Fruit fly (Drosophila melanogaster): ENCODE data around the gene CG32037.

The CG32037 gene

dm6 chr3L:9468261-9468890 lies 23.6 kb downstream of the CG32037 start (continued):
- TF ChIP-seq CG7987 (GFP tag; optimal IDR thresholded peaks at IDR 0.05) (no peak), CG12769 (tag; optimal IDR thresholded peaks at IDR 0.05) (peak; percentile 27), nom (GFP tag; optimal IDR thresholded peaks at IDR 0.05) (no peak), CHES-1-like (GFP tag; optimal IDR thresholded peaks at IDR 0.05) (no peak), vfl (GFP tag; optimal IDR thresholded peaks at IDR 0.05) (no peak), ttk (GFP tag; IDR thresholded peaks at IDR 0.05) (no peak), Xbp1 (GFP tag; optimal IDR thresholded peaks at IDR 0.05) (peak; percentile 26), zen (tag; optimal IDR thresholded peaks at IDR 0.05) (no peak), CG3065 (GFP tag; optimal IDR thresholded peaks at IDR 0.05) (no peak), CG32532 (GFP tag; IDR thresholded peaks at IDR 0.05) (no peak; the same call in 1 of the 2 replicates), CG12219 (GFP tag; optimal IDR thresholded peaks at IDR 0.05) (no peak), peb (GFP tag; IDR thresholded peaks at IDR 0.05) (no peak), HLHmδ (GFP tag; optimal IDR thresholded peaks at IDR 0.05) (no peak), CG17802 (tag; optimal IDR thresholded peaks at IDR 0.05) (no peak), zfh1 (GFP tag; IDR thresholded peaks at IDR 0.05) (no peak), lola (GFP tag; optimal IDR thresholded peaks at IDR 0.05) (no peak), CG17912 (GFP tag; optimal IDR thresholded peaks at IDR 0.05) (no peak), D (optimal IDR thresholded peaks at IDR 0.05) (no peak), D (GFP tag; optimal IDR thresholded peaks at IDR 0.05) (peak; percentile 34), CG9609 (GFP tag; optimal IDR thresholded peaks at IDR 0.05) (peak; percentile 11), shn (GFP tag; optimal IDR thresholded peaks at IDR 0.05) (peak; percentile 15), hbn (GFP tag; IDR thresholded peaks at IDR 0.05; ENCODE audit: partially characterized antibody) (no peak), Spps (tag; optimal IDR thresholded peaks at IDR 0.05) (no peak), Atf3 (GFP tag; optimal IDR thresholded peaks at IDR 0.05) (no peak), z (GFP tag; IDR thresholded peaks at IDR 0.05) (no peak), Rfx (GFP tag; IDR thresholded peaks at IDR 0.05) (no peak), TFAM (GFP tag; optimal IDR thresholded peaks at IDR 0.05) (no peak), Hr39 (optimal IDR thresholded peaks at IDR 0.05) (no peak), hb (GFP tag; IDR thresholded peaks at IDR 0.05; ENCODE audit: partially characterized antibody) (0 out of 3 replicates have a peak, but pooled peaks have one; percentile 33), CG8478 (optimal IDR thresholded peaks at IDR 0.05) (no peak), ranshi (GFP tag; IDR thresholded peaks at IDR 0.05) (no peak), CG8281 (tag; optimal IDR thresholded peaks at IDR 0.05) (no peak), CG7271 (tag; optimal IDR thresholded peaks at IDR 0.05) (no peak), CG8359 (GFP tag; optimal IDR thresholded peaks at IDR 0.05; ENCODE audit: borderline replicate concordance) (no peak), dimm (GFP tag; IDR thresholded peaks at IDR 0.05) (no peak), GATAe (GFP tag; conservative IDR thresholded peaks at IDR 0.05) (no peak), btn (GFP tag; optimal IDR thresholded peaks at IDR 0.05) (no peak), CG2712 (tag; optimal IDR thresholded peaks at IDR 0.05) (peak; percentile 34), crol (GFP tag; IDR thresholded peaks at IDR 0.05) (no peak), pum (GFP tag; optimal IDR thresholded peaks at IDR 0.05) (peak; percentile 25), Atf6 (GFP tag; IDR thresholded peaks at IDR 0.05) (no peak), run (tag; optimal IDR thresholded peaks at IDR 0.05) (no peak), CG17829 (tag; optimal IDR thresholded peaks at IDR 0.05) (no peak), her (GFP tag; optimal IDR thresholded peaks at IDR 0.05) (no peak), Sry-β (GFP tag; optimal IDR thresholded peaks at IDR 0.05) (no peak), CG13775 (GFP tag; optimal IDR thresholded peaks at IDR 0.05) (peak; percentile 26), ap (GFP tag; IDR thresholded peaks at IDR 0.05) (no peak), Neu2 (GFP tag; optimal IDR thresholded peaks at IDR 0.05; ENCODE audit: borderline replicate concordance) (no peak), Dref (GFP tag; IDR thresholded peaks at IDR 0.05) (no peak), Dad (GFP tag; optimal IDR thresholded peaks at IDR 0.05) (no peak), dysf (GFP tag; IDR thresholded peaks at IDR 0.05) (peak; percentile 36; the same call in 1 of the 3 replicates), maf-S (GFP tag; optimal IDR thresholded peaks at IDR 0.05) (no peak)

All from whole organism, embryonic.